Worm (Caenorhabditis elegans): ENCODE results near the gene F18A11.5.

ce11 chrII:13023518-13023917, 9.4 kb upstream of the F18A11.5 start:
- no peak for TF ChIP-seq dao-5 (tag; optimal IDR thresholded peaks at IDR 0.05)
- no peak for TF ChIP-seq him-1 (tag; optimal IDR thresholded peaks at IDR 0.05)

Data from whole organism, L4/young adult.